Worm (Caenorhabditis elegans) whole organism, dauer: ENCODE results near the gene unc-2.

Experiments used
- unc-62 ChIP-seq: sonication (generic microtip); optimal IDR thresholded peaks from 2 replicates; lab custom pipeline; 2017; ENCODE audit warnings: missing biosample characterization, missing genetic modification reagents, missing genetic modification characterization

Gene unc-2

DNA sequence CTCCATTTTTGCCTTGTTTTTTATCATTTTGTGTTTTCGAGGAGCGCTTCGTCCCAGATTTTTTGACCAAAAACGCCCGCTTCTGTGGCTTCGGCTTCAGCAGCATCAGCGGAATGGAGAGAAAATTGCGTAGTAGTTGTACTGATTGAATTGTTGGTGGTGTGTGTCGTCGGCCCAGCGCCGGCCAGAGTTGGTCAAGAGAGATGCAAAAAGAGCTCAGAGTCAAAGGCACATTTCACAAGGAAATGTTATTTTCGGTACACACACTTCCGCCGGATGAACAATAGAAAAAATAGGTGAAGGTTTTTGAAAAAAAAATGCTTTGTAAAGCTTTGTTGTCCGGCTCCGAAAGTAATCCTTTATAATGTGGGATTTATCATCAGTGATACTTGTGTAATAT is 35.6 kb downstream of the unc-2 start:
- no peak for TF ChIP-seq unc-62 (GFP tag; lab: Kevin White, UChicago)

DNA sequence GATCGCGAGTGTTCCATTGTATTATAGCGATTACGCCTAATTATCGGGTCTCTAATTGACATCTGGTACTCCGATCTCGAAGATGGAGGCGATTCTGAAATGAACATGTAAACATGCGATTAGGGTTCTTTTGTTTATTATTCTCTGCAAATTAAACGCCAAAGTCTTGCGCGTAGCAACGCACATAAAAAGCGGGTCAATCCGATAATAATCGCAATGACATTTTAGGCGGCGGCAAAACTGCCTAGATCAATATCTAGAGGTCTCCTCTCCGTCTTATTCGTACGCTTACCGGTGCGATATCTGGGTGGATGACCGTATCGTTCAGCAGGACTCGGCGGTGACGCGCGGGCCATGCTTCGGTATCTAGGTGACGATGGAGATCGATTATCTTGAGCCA is 50.3 kb downstream of the unc-2 start:
- TF ChIP-seq unc-62 (GFP tag; lab: Kevin White, UChicago) = no peak

DNA sequence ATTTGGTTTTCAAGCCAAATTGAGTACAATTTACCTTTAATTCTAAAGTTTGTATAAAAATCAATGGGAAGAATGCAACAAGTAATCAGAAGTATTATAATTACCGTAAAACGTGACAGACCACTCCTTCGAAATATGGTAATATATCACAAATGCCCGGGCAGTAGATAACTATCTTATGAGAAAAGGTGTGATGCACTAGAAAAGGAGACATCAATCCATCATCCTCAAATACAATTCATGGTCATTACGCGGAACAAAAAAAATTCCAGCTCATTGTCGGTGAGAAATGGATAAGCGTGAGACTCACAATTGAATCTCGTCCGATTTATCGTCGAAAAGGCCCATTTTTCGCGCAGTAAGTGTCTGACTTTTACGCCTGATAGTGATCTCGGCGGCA is 54.1 kb downstream of the unc-2 start:
- TF ChIP-seq unc-62 (GFP tag; lab: Kevin White, UChicago) = no peak

DNA sequence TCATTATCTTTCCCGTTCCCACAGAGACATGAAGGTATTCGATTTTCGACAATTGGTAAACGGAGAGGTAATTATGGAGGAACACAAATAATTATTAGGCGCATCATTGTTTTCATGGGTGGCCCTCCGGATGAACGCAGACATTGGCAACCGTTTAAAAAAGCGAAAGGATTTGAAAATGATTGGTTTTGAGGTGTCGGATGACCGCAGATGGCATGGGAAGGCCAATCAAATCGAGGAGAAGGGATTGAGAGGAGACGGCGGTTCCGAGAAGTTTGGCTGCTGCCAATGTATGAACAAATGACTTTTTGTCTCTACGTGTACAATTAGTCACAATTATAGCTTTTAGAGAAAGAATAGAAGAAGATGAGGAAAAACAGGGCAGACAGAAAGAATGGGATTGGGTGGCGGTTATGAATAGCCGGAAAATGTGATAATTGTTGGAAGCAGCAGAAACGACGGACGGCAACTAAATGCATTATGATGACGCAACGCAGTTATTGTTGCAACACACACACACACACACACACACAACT is 55.8 kb downstream of the unc-2 start:
- TF ChIP-seq unc-62 (GFP tag; lab: Kevin White, UChicago) = no peak

DNA sequence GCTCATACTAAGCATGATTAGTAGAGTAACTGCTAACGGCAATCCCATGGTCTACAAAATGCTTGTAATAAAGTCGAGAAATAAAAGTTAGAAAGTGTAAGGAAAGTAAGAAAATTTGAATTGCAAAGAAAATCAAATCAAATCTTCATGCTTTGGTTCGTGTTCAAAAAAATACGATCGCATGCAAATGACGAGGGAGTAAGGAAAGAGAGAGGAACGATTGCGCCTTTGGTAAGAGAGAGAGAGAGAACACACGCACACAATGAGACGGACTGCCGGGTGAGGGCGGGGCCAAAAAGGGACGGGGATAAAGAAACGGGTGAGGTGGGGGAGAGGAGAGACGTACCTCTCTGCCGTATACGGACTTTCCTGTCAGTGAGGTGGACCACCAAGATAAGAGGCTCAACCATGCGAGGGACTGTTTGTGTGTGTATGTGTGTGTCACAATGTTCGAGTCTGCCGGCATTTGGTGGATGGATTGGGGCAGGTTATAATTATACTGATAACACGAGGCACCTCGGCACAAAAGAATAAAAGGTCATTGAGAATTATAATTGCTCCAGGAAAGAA is 57.4 kb downstream of the unc-2 start, which contains the start of gene igcm-3:
TSS of gene igcm-3 (minus strand) at position 51 of the 570 bp plus-strand sequence.
- no peak for TF ChIP-seq unc-62 (GFP tag; lab: Kevin White, UChicago)

DNA sequence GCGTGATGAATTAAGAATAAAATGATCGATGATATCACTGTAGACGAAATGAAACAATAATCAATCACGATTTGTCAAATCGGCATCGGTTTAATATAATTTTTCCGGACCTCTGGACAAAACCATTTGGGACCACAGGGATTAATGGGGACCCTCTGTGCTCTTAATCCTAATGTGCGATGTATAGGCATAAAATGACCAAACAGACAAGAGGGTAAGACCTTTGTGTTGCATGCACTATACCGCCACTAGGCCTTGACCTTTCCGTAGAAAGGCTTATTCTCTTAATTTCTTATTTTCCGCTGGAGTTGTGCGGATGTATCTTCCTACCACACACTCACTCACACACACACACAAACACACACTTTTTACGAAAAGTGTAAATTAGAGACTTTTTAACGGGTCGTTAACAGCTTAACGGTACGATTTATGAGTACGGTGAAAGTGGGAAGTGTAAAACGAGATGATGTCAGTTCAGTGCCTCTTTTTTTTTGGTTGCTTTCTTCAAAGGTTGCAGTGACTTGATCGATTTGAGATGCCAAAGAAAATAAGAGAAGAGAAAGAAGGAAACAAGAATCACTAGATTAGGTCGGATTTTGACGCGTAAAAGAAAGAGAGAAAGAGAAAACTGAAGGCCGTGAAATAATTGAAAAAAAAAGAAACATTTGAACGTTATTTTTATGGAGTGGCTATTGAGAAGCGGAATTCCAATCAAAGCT is 58.4 kb downstream of the unc-2 start:
- no peak for TF ChIP-seq unc-62 (GFP tag; lab: Kevin White, UChicago)

DNA sequence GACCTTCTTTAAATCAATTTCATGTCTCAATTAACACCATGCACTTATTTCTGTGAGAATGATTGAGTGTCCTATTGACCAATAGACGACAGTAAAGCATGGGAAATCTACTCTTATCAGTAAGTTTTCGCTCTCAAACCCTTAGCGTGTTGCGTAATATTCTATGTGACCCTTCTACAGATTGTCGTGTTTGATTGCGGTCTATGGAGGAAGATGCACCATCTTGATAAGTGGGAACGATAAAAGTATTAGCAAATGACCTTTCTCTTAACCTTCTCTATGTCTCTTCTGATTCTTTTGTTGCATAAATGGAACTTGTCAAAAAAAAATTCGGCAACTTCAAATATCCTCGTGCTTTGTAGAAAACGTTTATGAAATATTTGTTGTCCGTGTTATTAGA is 59.4 kb downstream of the unc-2 start:
- TF ChIP-seq unc-62 (GFP tag; lab: Kevin White, UChicago) = no peak

DNA sequence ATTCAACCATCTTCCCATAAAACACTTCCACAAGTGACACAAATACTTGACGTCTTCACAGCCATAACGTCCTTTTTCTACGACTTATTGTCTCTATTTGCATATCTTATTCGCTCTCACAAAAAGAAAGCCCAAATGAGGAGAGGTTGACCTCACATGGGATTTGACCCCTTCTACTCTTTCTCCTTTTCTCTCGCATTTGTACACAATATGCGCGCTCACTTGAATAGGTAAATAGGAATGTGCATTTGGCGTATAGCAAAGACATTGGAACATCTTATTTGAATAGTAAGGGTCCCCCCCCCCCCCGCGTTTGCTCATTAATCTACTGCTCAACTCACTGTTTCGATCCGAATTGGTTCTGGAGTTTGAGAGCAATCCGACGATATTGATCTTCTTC is 62.7 kb downstream of the unc-2 start:
- no peak for TF ChIP-seq unc-62 (GFP tag; lab: Kevin White, UChicago)

DNA sequence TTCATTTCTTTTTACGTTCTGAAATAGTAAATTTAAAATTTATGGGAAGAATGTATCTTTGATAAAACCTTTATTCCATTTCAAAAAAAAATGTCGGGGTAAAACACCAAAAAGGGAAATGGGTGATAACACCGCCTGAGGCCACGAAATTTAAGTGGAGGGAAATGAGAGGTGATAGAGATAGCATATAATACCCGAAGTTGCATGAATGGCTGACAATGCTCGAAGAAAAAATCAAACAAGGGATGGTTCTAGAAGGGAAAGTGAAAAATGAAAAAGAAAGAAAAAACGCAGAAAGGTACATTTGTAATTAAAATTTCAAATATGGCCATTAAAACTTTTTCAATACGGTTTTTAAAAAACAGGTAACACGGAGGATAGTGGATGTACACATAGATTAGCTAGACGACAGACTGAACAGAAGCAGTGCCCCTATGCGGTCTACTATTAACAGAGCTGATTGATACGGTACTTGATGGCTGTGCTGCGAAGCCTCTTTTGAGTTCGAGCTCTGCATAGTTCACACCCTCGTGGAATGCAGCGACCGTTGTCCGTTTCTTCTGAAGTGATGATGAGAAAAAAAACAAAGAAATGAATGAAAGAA is 65.0 kb downstream of the unc-2 start:
- no peak for TF ChIP-seq unc-62 (GFP tag; lab: Kevin White, UChicago)

DNA sequence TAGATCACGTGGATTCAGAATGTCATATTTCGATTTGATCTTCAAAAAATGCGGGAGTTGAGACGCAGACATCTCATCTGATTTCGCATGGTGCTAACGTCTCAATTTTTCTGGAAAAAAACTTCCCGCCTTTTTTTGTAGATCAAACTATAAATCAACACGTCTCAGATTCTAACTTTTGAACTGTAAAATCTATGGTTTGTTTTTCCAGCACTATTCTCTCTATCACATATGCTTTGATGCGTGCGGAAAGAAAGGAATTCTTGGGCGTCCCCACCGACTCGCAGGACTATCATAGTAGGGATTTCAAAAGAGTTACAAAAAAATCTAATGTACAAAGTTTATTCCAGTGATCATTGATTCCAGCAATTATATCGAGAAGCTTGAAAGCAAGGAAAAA is 65.7 kb downstream of the unc-2 start:
- no peak for TF ChIP-seq unc-62 (GFP tag; lab: Kevin White, UChicago)

DNA sequence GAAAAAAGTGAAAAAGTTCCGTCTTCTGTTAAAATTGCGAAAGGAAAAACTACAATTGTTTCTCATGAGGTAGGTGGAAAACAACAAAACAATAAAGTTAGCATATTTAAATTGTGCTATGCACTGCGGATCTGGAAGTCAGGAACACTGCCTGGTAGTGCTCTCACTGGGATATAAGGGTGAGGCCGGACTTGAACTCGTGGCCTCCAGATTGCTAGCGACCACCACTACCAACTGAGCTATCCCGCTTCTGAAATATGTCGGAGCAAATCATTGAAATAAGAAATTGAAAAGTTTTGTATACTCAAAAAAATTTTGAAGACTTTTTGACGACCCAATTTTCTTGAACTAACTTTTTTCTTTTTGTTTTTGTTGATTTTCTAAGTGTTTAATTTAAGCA is 66.8 kb downstream of the unc-2 start:
- no peak for TF ChIP-seq unc-62 (GFP tag; lab: Kevin White, UChicago)

DNA sequence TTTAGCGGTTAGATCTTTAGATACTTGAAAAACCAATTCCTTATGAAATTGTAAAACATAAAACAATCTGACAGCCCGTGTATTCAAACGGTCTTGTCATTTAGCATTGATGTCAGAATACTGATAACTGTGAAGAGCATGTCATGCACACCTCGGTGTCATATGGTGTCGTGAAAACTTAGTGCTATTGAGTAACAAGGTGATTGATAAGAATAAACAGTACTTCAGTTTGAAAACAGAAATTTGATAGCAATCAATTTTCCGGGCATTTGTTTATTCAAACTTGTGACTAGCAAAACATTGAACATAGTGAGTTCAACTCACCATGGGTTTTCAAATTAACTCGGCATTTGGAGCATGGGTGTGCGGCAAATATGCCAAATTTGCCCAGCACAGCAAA is 68.0 kb downstream of the unc-2 start:
- no peak for TF ChIP-seq unc-62 (GFP tag; lab: Kevin White, UChicago)

DNA sequence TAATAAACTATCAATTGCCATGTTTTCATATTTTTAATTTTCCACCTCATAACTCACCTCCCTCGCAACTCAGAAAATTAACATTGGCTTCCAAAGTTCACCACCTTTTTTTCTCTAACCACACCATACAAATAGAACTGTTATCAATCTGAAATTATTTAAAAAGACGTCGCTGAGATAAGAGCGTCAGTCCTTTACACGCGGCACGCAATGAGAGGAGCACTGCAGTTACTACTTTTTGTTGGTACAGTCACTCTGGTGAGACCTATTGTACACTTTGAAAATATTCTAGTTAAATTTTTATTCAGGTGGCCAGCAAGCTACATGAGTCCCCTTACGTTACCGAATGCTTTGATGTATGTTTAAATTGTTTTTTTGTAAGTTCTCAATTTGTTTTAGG is 68.6 kb downstream of the unc-2 start, which contains the start of gene T02C5.1:
TSS of gene T02C5.1 (plus strand) at position 199 of the 400 bp plus-strand sequence.
- TF ChIP-seq unc-62 (GFP tag; lab: Kevin White, UChicago) = no peak

DNA sequence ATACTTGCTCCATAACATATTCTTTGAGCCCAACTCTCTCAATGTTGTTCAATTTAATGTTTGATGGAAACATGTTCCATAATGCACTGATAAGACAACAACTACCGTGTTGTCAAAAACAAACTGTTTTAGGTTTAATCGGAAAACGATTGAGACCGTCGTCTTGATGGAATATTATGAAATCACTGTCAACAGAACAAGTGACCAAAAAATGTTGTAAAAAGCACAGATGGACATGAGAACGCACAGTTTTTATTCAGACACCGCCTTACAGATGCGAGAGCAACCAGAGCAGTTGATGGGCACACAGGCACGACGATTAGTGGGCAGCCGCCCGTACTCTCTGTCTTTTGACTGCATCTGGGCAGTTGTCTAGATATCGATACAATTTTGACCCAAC is 70.3 kb downstream of the unc-2 start:
- no peak for TF ChIP-seq unc-62 (GFP tag; lab: Kevin White, UChicago)

DNA sequence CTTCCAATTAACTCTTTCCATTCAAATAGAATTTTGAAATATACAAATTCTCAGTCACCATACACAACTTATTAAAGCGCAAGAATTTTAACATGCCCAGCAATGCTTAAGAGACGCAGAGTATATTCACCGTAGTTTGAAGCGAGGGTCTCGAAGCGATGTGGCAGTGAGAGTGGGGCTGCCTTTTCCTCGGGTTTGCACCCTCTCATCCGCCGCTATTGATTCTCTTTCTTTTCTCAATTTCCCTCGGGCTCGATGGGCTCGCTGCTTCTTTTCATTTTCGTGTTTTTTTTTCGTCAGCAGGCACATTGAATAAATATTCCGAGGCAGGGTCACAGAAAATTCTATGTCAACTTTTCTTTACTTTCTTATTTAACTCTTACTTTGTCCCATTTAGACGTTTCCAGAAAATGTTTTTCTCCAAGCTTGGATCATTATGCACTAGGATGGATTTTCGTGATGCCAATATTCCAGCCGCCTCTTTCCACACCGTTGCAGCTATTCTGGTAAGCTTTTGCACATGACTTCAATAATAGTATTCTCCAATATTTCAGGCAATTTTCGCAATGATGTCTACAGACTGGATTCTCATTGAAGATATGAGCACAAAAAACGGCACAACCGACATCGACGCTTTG is 74.6 kb downstream of the unc-2 start, which contains the start of gene T14G11.1:
TSS of gene T14G11.1 (plus strand) at position 408 of the 638 bp plus-strand sequence.
- no peak for TF ChIP-seq unc-62 (GFP tag; lab: Kevin White, UChicago)

DNA sequence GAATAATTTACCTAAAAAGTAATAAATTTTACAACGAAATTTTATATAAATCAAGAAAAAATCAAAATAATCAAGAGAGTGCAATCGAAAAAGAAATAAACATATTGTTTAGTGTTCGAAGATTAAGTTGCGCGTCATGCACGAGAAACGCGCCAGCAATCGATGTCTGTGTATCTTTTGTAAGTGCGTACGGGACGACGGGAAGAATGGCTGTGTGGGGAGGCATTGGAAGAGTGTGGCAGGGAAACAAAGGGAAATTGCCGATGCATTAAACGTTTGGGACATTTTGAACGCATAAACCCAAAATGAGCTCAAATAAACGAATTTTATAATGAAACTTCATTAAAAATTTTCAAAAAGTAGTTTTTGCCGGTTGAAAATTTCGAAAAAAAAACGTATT is 76.2 kb downstream of the unc-2 start, which contains the start of gene immt-1:
TSS of gene immt-1 (minus strand) at position 11 of the 400 bp plus-strand sequence.
- TF ChIP-seq unc-62 (GFP tag; lab: Kevin White, UChicago) = no peak
